Worm (Caenorhabditis elegans): Measurements from ENCODE around the gene tin-9.2.

- no peak for TF ChIP-seq ztf-23 (GFP tag; IDR thresholded peaks at IDR 0.05)
- no peak for TF ChIP-seq ztf-29 (GFP tag; IDR thresholded peaks at IDR 0.05)
- no peak for TF ChIP-seq flt-1 (GFP tag; IDR thresholded peaks at IDR 0.05)
Observed at ce11 chrIV:13142254-13142653, 43.5 kb downstream of the tin-9.2 start, which contains the start of gene spe-43.

All from whole organism, midembryonic.